Worm (Caenorhabditis elegans) whole organism, L1 larva: ENCODE data around the gene sumv-1.

Experiments used
- C16A3.4 ChIP-seq: fragments of 150-350 bp; optimal IDR thresholded peaks from 2 replicates; lab custom pipeline; 2014; ENCODE audit warnings: missing biosample characterization, missing genetic modification characterization
- aly-2 ChIP-seq: fragments of 150-350 bp; optimal IDR thresholded peaks from 2 replicates; lab custom pipeline; 2014; ENCODE audit warnings: missing biosample characterization, missing genetic modification characterization
- ama-1 ChIP-seq: fragments of 150-350 bp; optimal IDR thresholded peaks from 2 replicates; lab custom pipeline; 2014
- blmp-1 ChIP-seq: fragments of 150-350 bp; optimal IDR thresholded peaks from 2 replicates; lab custom pipeline; 2014; ENCODE audit warnings: missing biosample characterization, missing genetic modification characterization
- dsc-1 ChIP-seq: sonication (generic microtip); optimal IDR thresholded peaks from 2 replicates; lab custom pipeline; 2016; ENCODE audit warnings: mild to moderate bottlenecking, missing genetic modification characterization, missing compliant biosample characterization
- efl-1 ChIP-seq, 4 experiments: fragments of 150-350 bp; optimal IDR thresholded peaks in 3 of 4; peaks in 1 of 4; 1 replicate in 1 of 4; 2 replicates in 3 of 4; lab custom pipeline; 2014; ENCODE audit warnings: missing biosample characterization in 2 of 4, missing genetic modification characterization in 2 of 4, missing genetic modification reagents in 2 of 4
- efl-3 ChIP-seq: fragments of 200-800 bp; sonication (Bioruptor generic); optimal IDR thresholded peaks from 2 replicates; lab custom pipeline; 2018; ENCODE audit warnings: mild to moderate bottlenecking, missing genetic modification characterization, missing compliant biosample characterization
- elt-2 ChIP-seq: sonication (generic microtip); optimal IDR thresholded peaks from 2 replicates; lab custom pipeline; 2016; ENCODE audit warnings: missing genetic modification characterization, mild to moderate bottlenecking, inconsistent platforms, missing compliant biosample characterization, missing genetic modification reagents
- elt-3 ChIP-seq, 6 experiments: fragments of 150-350 bp in 1 of 6; sonication (generic microtip); optimal IDR thresholded peaks; 2 replicates each; lab custom pipeline; 2017 to 2018; ENCODE audit warnings: missing biosample characterization in 6 of 6, missing genetic modification characterization in 6 of 6, inconsistent platforms in 1 of 6
- ets-5 ChIP-seq: fragments of 200-800 bp; sonication (Bioruptor generic); IDR thresholded peaks from 2 replicates; pipeline ENCODE4 v1.3.6; 2022; ENCODE audit warnings: missing genetic modification characterization, missing compliant biosample characterization
- fkh-4 ChIP-seq: sonication (generic microtip); optimal IDR thresholded peaks from 2 replicates; lab custom pipeline; 2016; ENCODE audit warnings: missing compliant biosample characterization, missing genetic modification characterization, borderline replicate concordance
- fkh-8 ChIP-seq: sonication (generic microtip); optimal IDR thresholded peaks from 2 replicates; lab custom pipeline; 2016; ENCODE audit warnings: mild to moderate bottlenecking, missing genetic modification characterization, missing compliant biosample characterization
- grh-1 ChIP-seq: fragments of 200-800 bp; sonication (Bioruptor generic); IDR thresholded peaks from 2 replicates; pipeline ENCODE4 v1.3.6; 2022; ENCODE audit warnings: missing genetic modification reagents, missing genetic modification characterization, missing compliant biosample characterization
- hpl-2 ChIP-seq: fragments of 150-350 bp; optimal IDR thresholded peaks from 2 replicates; lab custom pipeline; 2014; ENCODE audit warnings: missing biosample characterization, missing genetic modification reagents, missing genetic modification characterization
- lin-35 ChIP-seq, 2 experiments: fragments of 150-350 bp; optimal IDR thresholded peaks; 2 replicates each; lab custom pipeline; 2014; ENCODE audit warnings: missing biosample characterization in 2 of 2, missing genetic modification characterization in 2 of 2, missing genetic modification reagents in 2 of 2
- lsy-2 ChIP-seq, 2 experiments: fragments of 150-350 bp; optimal IDR thresholded peaks; 2 replicates each; lab custom pipeline; 2014; ENCODE audit warnings: missing biosample characterization in 2 of 2, missing genetic modification characterization in 2 of 2
- mdl-1 ChIP-seq, 2 experiments: fragments of 150-350 bp; optimal IDR thresholded peaks; 2 replicates each; lab custom pipeline; 2014 to 2017; ENCODE audit warnings: missing biosample characterization in 2 of 2, missing genetic modification characterization in 2 of 2, inconsistent platforms in 1 of 2
- mef-2 ChIP-seq: fragments of 150-350 bp; optimal IDR thresholded peaks from 2 replicates; lab custom pipeline; 2014; ENCODE audit warnings: missing biosample characterization, missing genetic modification characterization
- mep-1 ChIP-seq: fragments of 150-350 bp; optimal IDR thresholded peaks from 2 replicates; lab custom pipeline; 2014; ENCODE audit warnings: missing biosample characterization, missing genetic modification characterization
- nhr-12 ChIP-seq: sonication (generic microtip); optimal IDR thresholded peaks from 2 replicates; lab custom pipeline; 2017; ENCODE audit warnings: missing biosample characterization, missing genetic modification characterization
- nhr-19 ChIP-seq: fragments of 200-800 bp; sonication (Bioruptor generic); conservative IDR thresholded peaks from 2 replicates; pipeline ENCODE4 v1.3.6; 2022; ENCODE audit warnings: missing genetic modification characterization, missing compliant biosample characterization
- nhr-20 ChIP-seq: sonication (generic microtip); optimal IDR thresholded peaks from 2 replicates; lab custom pipeline; 2016; ENCODE audit warnings: mild to moderate bottlenecking, missing genetic modification characterization, missing compliant biosample characterization
- nhr-28 ChIP-seq: fragments of 150-350 bp; optimal IDR thresholded peaks from 2 replicates; lab custom pipeline; 2014; ENCODE audit warnings: missing biosample characterization, missing genetic modification characterization
- nhr-47 ChIP-seq: sonication (generic microtip); optimal IDR thresholded peaks from 2 replicates; lab custom pipeline; 2016; ENCODE audit warnings: mild to moderate bottlenecking, missing genetic modification characterization, moderate library complexity, missing compliant biosample characterization
- nhr-71 ChIP-seq: sonication (generic microtip); optimal IDR thresholded peaks from 2 replicates; lab custom pipeline; 2016; ENCODE audit warnings: mild to moderate bottlenecking, missing genetic modification characterization, moderate library complexity, missing compliant biosample characterization
- nhr-76 ChIP-seq: sonication (generic microtip); optimal IDR thresholded peaks from 2 replicates; lab custom pipeline; 2017; ENCODE audit warnings: missing biosample characterization, missing genetic modification characterization
- nhr-84 ChIP-seq: sonication (generic microtip); optimal IDR thresholded peaks from 2 replicates; lab custom pipeline; 2017; ENCODE audit warnings: missing biosample characterization, missing genetic modification characterization
- nhr-85 ChIP-seq: sonication (generic microtip); peaks from one replicate; lab custom pipeline; 2016; ENCODE audit warnings: missing genetic modification characterization, inconsistent platforms, missing compliant biosample characterization
- nhr-90 ChIP-seq: sonication (generic microtip); optimal IDR thresholded peaks from 2 replicates; lab custom pipeline; 2016; ENCODE audit warnings: mild to moderate bottlenecking, missing genetic modification characterization, missing compliant biosample characterization; ENCODE audit not compliant: poor library complexity
- pag-3 ChIP-seq: sonication (generic microtip); optimal IDR thresholded peaks from 2 replicates; lab custom pipeline; 2017; ENCODE audit warnings: missing genetic modification characterization, mild to moderate bottlenecking, missing compliant biosample characterization, antibody characterized with exemption, borderline replicate concordance; ENCODE audit not compliant: insufficient read depth
- pqm-1 ChIP-seq: sonication (generic microtip); optimal IDR thresholded peaks from 3 replicates; lab custom pipeline; 2017; ENCODE audit warnings: missing biosample characterization, missing genetic modification characterization
- rnt-1 ChIP-seq: sonication (generic microtip); optimal IDR thresholded peaks from 2 replicates; lab custom pipeline; 2016; ENCODE audit warnings: mild to moderate bottlenecking, missing genetic modification characterization, moderate library complexity, missing compliant biosample characterization
- snpc-4 ChIP-seq: fragments of 150-350 bp; optimal IDR thresholded peaks from 2 replicates; lab custom pipeline; 2014; ENCODE audit warnings: missing biosample characterization, missing genetic modification characterization
- sup-37 ChIP-seq: fragments of 200-800 bp; sonication (Bioruptor generic); optimal IDR thresholded peaks from 2 replicates; lab custom pipeline; 2018; ENCODE audit warnings: mild to moderate bottlenecking, missing genetic modification characterization, missing compliant biosample characterization
- swsn-7 ChIP-seq: sonication (generic microtip); optimal IDR thresholded peaks from 2 replicates; lab custom pipeline; 2016; ENCODE audit warnings: missing genetic modification characterization, missing compliant biosample characterization
- tbx-2 ChIP-seq: sonication (generic microtip); optimal IDR thresholded peaks from 2 replicates; lab custom pipeline; 2016; ENCODE audit warnings: missing genetic modification characterization, missing compliant biosample characterization
- tlp-1 ChIP-seq: fragments of 150-350 bp; optimal IDR thresholded peaks from 2 replicates; lab custom pipeline; 2014; ENCODE audit warnings: missing biosample characterization, missing genetic modification characterization
- unc-62 ChIP-seq: fragments of 150-350 bp; optimal IDR thresholded peaks from 2 replicates; lab custom pipeline; 2014; ENCODE audit warnings: missing biosample characterization, missing genetic modification reagents, missing genetic modification characterization
- xbp-1 ChIP-seq: sonication (generic microtip); optimal IDR thresholded peaks from 2 replicates; lab custom pipeline; 2016; ENCODE audit warnings: missing genetic modification characterization, missing compliant biosample characterization
- ztf-4 ChIP-seq: fragments of 150-350 bp; optimal IDR thresholded peaks from 2 replicates; lab custom pipeline; 2014; ENCODE audit warnings: missing biosample characterization, missing genetic modification characterization

Gene sumv-1

DNA sequence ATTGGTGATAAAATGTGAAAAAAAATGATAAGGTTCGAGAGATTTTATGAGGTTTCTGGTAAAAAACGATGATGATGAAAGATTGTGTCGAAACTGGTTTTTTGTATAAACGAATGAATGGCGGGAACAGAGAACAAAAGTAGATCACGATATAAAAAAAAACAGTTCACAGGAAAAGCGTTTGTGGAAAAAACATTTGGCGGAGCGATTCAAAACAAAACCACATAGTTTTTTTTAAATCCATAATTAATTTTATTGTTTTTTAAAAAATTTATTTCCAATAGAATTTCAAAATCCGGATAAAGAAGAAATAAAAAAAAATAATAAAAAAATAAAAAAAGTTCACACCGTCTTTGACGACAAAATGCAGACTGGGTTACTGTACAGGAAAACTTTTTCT, 38.6 kb downstream of the sumv-1 start, which contains the start of gene ZC155.4:
Gene ZC155.4 (minus strand): TSS at position 101 of the 400 bp plus-strand sequence.
- TF ChIP-seq elt-3 (tag; optimal IDR thresholded peaks at IDR 0.05; lab: Kevin White, UChicago) (no peak), ama-1 (lab: Kevin White, UChicago) (no peak), aly-2 (tag; lab: Kevin White, UChicago) (no peak), swsn-7 (tag; lab: Kevin White, UChicago) (no peak), nhr-28 (tag; lab: Kevin White, UChicago) (no peak), nhr-71 (no peak), grh-1 (GFP tag; lab: Robert Waterston, UW) (no peak), nhr-12 (no peak), lsy-2 (tag; optimal IDR thresholded peaks at IDR 0.05; lab: Kevin White, UChicago) (no peak), nhr-19 (no peak), elt-2 (no peak), tlp-1 (tag; lab: Kevin White, UChicago) (no peak), rnt-1 (no peak), dsc-1 (tag; lab: Kevin White, UChicago) (no peak), fkh-8 (tag; lab: Kevin White, UChicago) (no peak), snpc-4 (tag; lab: Kevin White, UChicago) (no peak)

DNA sequence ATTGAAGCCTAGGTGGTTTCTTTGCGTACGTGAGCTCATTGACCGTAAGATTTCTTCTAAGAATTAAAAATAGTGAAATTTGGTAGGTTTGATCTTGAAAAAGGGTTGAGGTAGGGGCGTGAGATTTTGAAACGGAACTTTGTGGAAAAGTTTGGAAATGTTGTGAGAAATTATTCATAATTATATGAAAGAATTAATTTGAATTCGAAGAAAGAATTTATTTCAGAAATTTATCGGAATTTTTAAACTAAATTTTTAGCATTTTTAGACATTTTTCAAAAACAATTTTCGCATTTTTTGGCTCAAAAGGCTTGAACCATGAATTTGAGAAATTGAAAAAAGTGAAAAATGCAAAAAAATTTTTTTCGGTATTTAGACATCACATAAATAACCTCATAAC, 39.8 kb downstream of the sumv-1 start:
- TF ChIP-seq efl-1 (optimal IDR thresholded peaks at IDR 0.05; lab: Kevin White, UChicago) (no peak), efl-1 (GFP tag; optimal IDR thresholded peaks at IDR 0.05 in 1 of 2; lab: Kevin White, UChicago) (no peak), ets-5 (GFP tag; lab: Robert Waterston, UW) (no peak), nhr-12 (no peak), elt-2 (no peak), hpl-2 (no peak), aly-2 (tag; lab: Kevin White, UChicago) (no peak), pag-3 (tag; lab: Kevin White, UChicago) (no peak), nhr-84 (tag; lab: Kevin White, UChicago) (no peak), tbx-2 (tag; lab: Kevin White, UChicago) (no peak), nhr-76 (tag; lab: Kevin White, UChicago) (no peak), grh-1 (GFP tag; lab: Robert Waterston, UW) (no peak), pqm-1 (no peak), fkh-4 (tag; lab: Kevin White, UChicago) (no peak), mdl-1 (tag; optimal IDR thresholded peaks at IDR 0.05; lab: Kevin White, UChicago) (no peak), efl-3 (GFP tag; lab: Kevin White, UChicago) (no peak), xbp-1 (tag; lab: Kevin White, UChicago) (no peak), unc-62 (no peak), mef-2 (tag; lab: Kevin White, UChicago) (no peak)

- TF ChIP-seq nhr-19 (peak; percentile 19; the same call in 1 of the 2 replicates), mep-1 (tag; lab: Kevin White, UChicago) (peak; percentile 21), blmp-1 (tag; lab: Kevin White, UChicago) (peak; percentile 2), mdl-1 (tag; optimal IDR thresholded peaks at IDR 0.05; lab: Kevin White, UChicago) (peak in 1 of 2 experiments; percentile 29), lsy-2 (tag; optimal IDR thresholded peaks at IDR 0.05; lab: Kevin White, UChicago) (peak; percentile 1 to 62), nhr-71 (peak; percentile 50), nhr-85 (peak; percentile 0), nhr-90 (peak; percentile 41), elt-2 (peak; percentile 29), C16A3.4 (tag; lab: Kevin White, UChicago) (peak; percentile 6), tbx-2 (tag; lab: Kevin White, UChicago) (peak; percentile 26), sup-37 (peak; percentile 51), efl-1 (optimal IDR thresholded peaks at IDR 0.05; lab: Kevin White, UChicago) (peak in 1 of 2 experiments; percentile 10), efl-1 (GFP tag; optimal IDR thresholded peaks at IDR 0.05 in 1 of 2; lab: Kevin White, UChicago) (peak in 1 of 2 experiments; percentile 56), xbp-1 (tag; lab: Kevin White, UChicago) (peak; percentile 26), swsn-7 (tag; lab: Kevin White, UChicago) (peak; percentile 32), ztf-4 (tag; lab: Kevin White, UChicago) (peak; percentile 22), nhr-47 (tag; lab: Kevin White, UChicago) (peak; percentile 56), nhr-20 (tag; lab: Kevin White, UChicago) (peak; percentile 23), lin-35 (GFP tag; optimal IDR thresholded peaks at IDR 0.05; lab: Kevin White, UChicago) (peak in 1 of 2 experiments; percentile 7)
These were observed 42.8 kb downstream of the sumv-1 start for ce11 chrIII:5211137-5211648.
